Worm (Caenorhabditis elegans) whole organism, L2 larva: Measurements from ENCODE around the gene chil-18.
"Not testable (repeated sequence)": the region's sequence is repeated elsewhere in the genome, so short reads cannot be mapped to it uniquely, and the experiment has no call there.

Experiments
- R02D3.7 ChIP-seq: fragments of 150-350 bp; optimal IDR thresholded peaks from 2 replicates; lab custom pipeline; 2014; ENCODE audit warnings: missing biosample characterization, missing genetic modification characterization
- alr-1 ChIP-seq: fragments of 150-350 bp; optimal IDR thresholded peaks from 2 replicates; lab custom pipeline; 2014; ENCODE audit warnings: missing biosample characterization, missing genetic modification characterization
- aly-2 ChIP-seq: fragments of 150-350 bp; optimal IDR thresholded peaks from 2 replicates; lab custom pipeline; 2014; ENCODE audit warnings: missing biosample characterization, missing genetic modification characterization
- ama-1 ChIP-seq: fragments of 150-350 bp; optimal IDR thresholded peaks from 2 replicates; lab custom pipeline; 2018; ENCODE audit warnings: inconsistent platforms
- blmp-1 ChIP-seq: sonication (generic microtip); optimal IDR thresholded peaks from 2 replicates; lab custom pipeline; 2017; ENCODE audit warnings: missing genetic modification characterization, mild to moderate bottlenecking, missing compliant biosample characterization, antibody characterized with exemption, moderate library complexity; ENCODE audit not compliant: insufficient read depth
- ceh-16 ChIP-seq: fragments of 150-350 bp; optimal IDR thresholded peaks from 2 replicates; lab custom pipeline; 2014; ENCODE audit warnings: missing biosample characterization, missing genetic modification characterization
- ceh-82 ChIP-seq: fragments of 150-350 bp; optimal IDR thresholded peaks from 2 replicates; lab custom pipeline; 2014; ENCODE audit warnings: missing biosample characterization, missing genetic modification characterization
- crh-2 ChIP-seq: sonication (generic microtip); optimal IDR thresholded peaks from 2 replicates; lab custom pipeline; 2017; ENCODE audit warnings: missing biosample characterization, missing genetic modification characterization
- egl-27 ChIP-seq: sonication (generic microtip); optimal IDR thresholded peaks from 3 replicates; lab custom pipeline; 2017; ENCODE audit warnings: missing biosample characterization, missing genetic modification reagents, missing genetic modification characterization
- elt-1 ChIP-seq: fragments of 150-350 bp; optimal IDR thresholded peaks from 2 replicates; lab custom pipeline; 2014; ENCODE audit warnings: missing biosample characterization, missing genetic modification characterization
- fos-1 ChIP-seq: fragments of 150-350 bp; optimal IDR thresholded peaks from 2 replicates; lab custom pipeline; 2014; ENCODE audit warnings: missing biosample characterization, missing genetic modification characterization
- gmeb-1 ChIP-seq: fragments of 150-350 bp; optimal IDR thresholded peaks from 2 replicates; lab custom pipeline; 2014; ENCODE audit warnings: missing biosample characterization, missing genetic modification characterization
- lin-11 ChIP-seq: fragments of 150-350 bp; sonication (generic microtip); optimal IDR thresholded peaks from 2 replicates; lab custom pipeline; 2014; ENCODE audit warnings: missing biosample characterization, missing genetic modification characterization, inconsistent platforms, mixed read lengths
- lin-39 ChIP-seq: fragments of 150-350 bp; optimal IDR thresholded peaks from 2 replicates; lab custom pipeline; 2014; ENCODE audit warnings: missing biosample characterization, missing genetic modification reagents, missing genetic modification characterization
- lsy-2 ChIP-seq, 2 experiments: fragments of 150-350 bp in 1 of 2; sonication (generic microtip) in 1 of 2; optimal IDR thresholded peaks; 2 replicates each; lab custom pipeline; 2014 to 2017; ENCODE audit warnings: missing biosample characterization in 2 of 2, missing genetic modification characterization in 2 of 2
- mab-5 ChIP-seq: fragments of 150-350 bp; optimal IDR thresholded peaks from 2 replicates; lab custom pipeline; 2014; ENCODE audit warnings: missing biosample characterization, missing genetic modification characterization
- mbf-1 ChIP-seq: sonication (generic microtip); optimal IDR thresholded peaks from 2 replicates; lab custom pipeline; 2017; ENCODE audit warnings: missing biosample characterization, missing genetic modification characterization
- nhr-10 ChIP-seq: sonication (generic microtip); optimal IDR thresholded peaks from 2 replicates; lab custom pipeline; 2017; ENCODE audit warnings: missing biosample characterization, missing genetic modification characterization
- nhr-11 ChIP-seq: fragments of 150-350 bp; optimal IDR thresholded peaks from 2 replicates; lab custom pipeline; 2014; ENCODE audit warnings: missing biosample characterization, missing genetic modification characterization
- nhr-12 ChIP-seq: fragments of 150-350 bp; optimal IDR thresholded peaks from 2 replicates; lab custom pipeline; 2014; ENCODE audit warnings: missing biosample characterization, missing genetic modification characterization
- nhr-21 ChIP-seq: fragments of 150-350 bp; optimal IDR thresholded peaks from 2 replicates; lab custom pipeline; 2014; ENCODE audit warnings: missing biosample characterization, missing genetic modification characterization
- nhr-25 ChIP-seq: fragments of 150-350 bp; sonication (generic microtip); optimal IDR thresholded peaks from 3 replicates; lab custom pipeline; 2014; ENCODE audit warnings: missing biosample characterization, missing genetic modification characterization
- sem-4 ChIP-seq: fragments of 150-350 bp; optimal IDR thresholded peaks from 2 replicates; lab custom pipeline; 2014; ENCODE audit warnings: missing biosample characterization, missing genetic modification reagents, missing genetic modification characterization
- skn-1 ChIP-seq: sonication (generic microtip); optimal IDR thresholded peaks from 2 replicates; lab custom pipeline; 2017; ENCODE audit warnings: missing biosample characterization, missing genetic modification characterization
- sma-3 ChIP-seq: sonication (generic microtip); optimal IDR thresholded peaks from 2 replicates; lab custom pipeline; 2016; ENCODE audit warnings: missing genetic modification reagents, missing genetic modification characterization, missing compliant biosample characterization
- snpc-4 ChIP-seq: fragments of 150-350 bp; optimal IDR thresholded peaks from 2 replicates; lab custom pipeline; 2014; ENCODE audit warnings: missing biosample characterization, missing genetic modification characterization
- unc-39 ChIP-seq: fragments of 150-350 bp; optimal IDR thresholded peaks from 2 replicates; lab custom pipeline; 2014; ENCODE audit warnings: missing biosample characterization, missing genetic modification characterization
- unc-62 ChIP-seq: fragments of 150-350 bp; optimal IDR thresholded peaks from 2 replicates; lab custom pipeline; 2014; ENCODE audit warnings: missing biosample characterization, missing genetic modification reagents, missing genetic modification characterization
- zag-1 ChIP-seq: fragments of 150-350 bp; optimal IDR thresholded peaks from 2 replicates; lab custom pipeline; 2014; ENCODE audit warnings: missing biosample characterization, missing genetic modification characterization
- ztf-1 ChIP-seq: fragments of 200-800 bp; sonication (Bioruptor generic); conservative IDR thresholded peaks from 2 replicates; pipeline ENCODE4 v1.3.6; 2022; ENCODE audit warnings: missing genetic modification characterization, missing compliant biosample characterization
- ztf-11 ChIP-seq: sonication (generic microtip); optimal IDR thresholded peaks from 2 replicates; lab custom pipeline; 2017; ENCODE audit warnings: missing biosample characterization, missing genetic modification characterization
- ztf-4 ChIP-seq: fragments of 150-350 bp; optimal IDR thresholded peaks from 2 replicates; lab custom pipeline; 2014; ENCODE audit warnings: missing biosample characterization, missing genetic modification characterization

Gene chil-18

ce11 chrII:9443522-9443921 lies 4.5 kb upstream of the chil-18 start, which contains the start of gene chil-15:
Gene chil-15 (minus strand): TSS chrII:9443622.
- TF ChIP-seq unc-39 (tag; lab: Kevin White, UChicago) (no peak), crh-2 (no peak), egl-27 (tag; lab: Kevin White, UChicago) (no peak), nhr-10 (tag; lab: Kevin White, UChicago) (no peak), sem-4 (tag; lab: Kevin White, UChicago) (no peak), ztf-1 (GFP tag; lab: Robert Waterston, UW) (no peak), nhr-25 (tag; lab: Kevin White, UChicago) (no peak), R02D3.7 (tag; lab: Kevin White, UChicago) (no peak), nhr-11 (tag; lab: Kevin White, UChicago) (no peak), unc-62 (GFP tag; lab: Kevin White, UChicago) (no peak), blmp-1 (tag; lab: Kevin White, UChicago) (no peak), ztf-4 (tag; lab: Kevin White, UChicago) (no peak), lsy-2 (tag; optimal IDR thresholded peaks at IDR 0.05; lab: Kevin White, UChicago) (no peak), ceh-82 (tag; lab: Kevin White, UChicago) (no peak), nhr-12 (tag; lab: Kevin White, UChicago) (no peak), lin-11 (no peak)
- TF ChIP-seq, all 48 proteins: peak for 0

ce11 chrII:9445368-9445767 lies 2.7 kb upstream of the chil-18 start, which contains the start of gene R09D1.13:
Gene R09D1.13 (minus strand): TSS chrII:9445468.
- TF ChIP-seq ceh-82 (tag; lab: Kevin White, UChicago): no peak
- no peak for TF ChIP-seq unc-62 (GFP tag; lab: Kevin White, UChicago)
- no peak for TF ChIP-seq nhr-25 (tag; lab: Kevin White, UChicago)
- no peak for TF ChIP-seq sma-3 (GFP tag; lab: Kevin White, UChicago)
- TF ChIP-seq mab-5 (tag; lab: Kevin White, UChicago): no peak
- no peak for TF ChIP-seq elt-1 (tag; lab: Kevin White, UChicago)
- no peak for TF ChIP-seq zag-1

ce11 chrII:9452172-9452571 lies 4.1 kb downstream of the chil-18 start, which contains the start of gene R09D1.12:
Gene R09D1.12 (minus strand): TSS chrII:9452272.
- TF ChIP-seq blmp-1 (tag; lab: Kevin White, UChicago); alr-1; crh-2: not testable (repeated sequence)

ce11 chrII:9454304-9454703 lies 6.2 kb downstream of the chil-18 start, which contains the start of gene chil-19:
Gene chil-19 (minus strand): TSS chrII:9454404.
- TF ChIP-seq ama-1 (no peak), aly-2 (tag; lab: Kevin White, UChicago) (no peak), snpc-4 (tag; lab: Kevin White, UChicago) (no peak), ztf-1 (GFP tag; lab: Robert Waterston, UW) (no peak), unc-62 (GFP tag; lab: Kevin White, UChicago) (no peak), lin-11 (no peak), fos-1 (tag; lab: Kevin White, UChicago) (no peak), lin-39 (tag; lab: Kevin White, UChicago) (no peak), nhr-11 (tag; lab: Kevin White, UChicago) (no peak), ceh-16 (no peak), gmeb-1 (tag; lab: Kevin White, UChicago) (no peak), mbf-1 (tag; lab: Kevin White, UChicago) (no peak), skn-1 (tag; lab: Kevin White, UChicago) (no peak)

ce11 chrII:9459462-9459861 lies 11.4 kb downstream of the chil-18 start, which contains the start of gene R09D1.14:
Gene R09D1.14 (minus strand): TSS chrII:9459562.
- not testable (repeated sequence) for TF ChIP-seq nhr-21, ztf-11, lin-39 (tag; lab: Kevin White, UChicago)

ce11 chrII:9461881-9462280 lies 13.8 kb downstream of the chil-18 start, which contains the start of gene chil-21:
Gene chil-21 (minus strand): TSS chrII:9461981.
- TF ChIP-seq ama-1; aly-2 (tag; lab: Kevin White, UChicago); R02D3.7 (tag; lab: Kevin White, UChicago): not testable (repeated sequence)
- TF ChIP-seq, all 48 proteins: peak for 0; not testable (repeated sequence) for 48
